Worm (Caenorhabditis elegans) whole organism, early embryonic: ENCODE results near the gene cest-3.

Experiments used
- B0310.2 ChIP-seq: sonication (generic microtip); optimal IDR thresholded peaks from 2 replicates; lab custom pipeline; 2016; ENCODE audit warnings: mild to moderate bottlenecking, missing genetic modification characterization, missing compliant biosample characterization
- F13C5.2 ChIP-seq: sonication (generic microtip); optimal IDR thresholded peaks from 2 replicates; lab custom pipeline; 2017; ENCODE audit warnings: mild to moderate bottlenecking, missing genetic modification characterization, inconsistent platforms, missing compliant biosample characterization
- aly-1 ChIP-seq: sonication (generic microtip); optimal IDR thresholded peaks from 2 replicates; lab custom pipeline; 2016; ENCODE audit warnings: missing genetic modification characterization, missing compliant biosample characterization
- ama-1 ChIP-seq: fragments of 150-350 bp; optimal IDR thresholded peaks from 2 replicates; lab custom pipeline; 2014
- ceh-13 ChIP-seq: fragments of 200-800 bp; sonication (Bioruptor generic); optimal IDR thresholded peaks from 2 replicates; lab custom pipeline; 2018; ENCODE audit warnings: mild to moderate bottlenecking, missing genetic modification characterization, missing compliant biosample characterization
- ceh-36 ChIP-seq: sonication (generic microtip); optimal IDR thresholded peaks from 2 replicates; lab custom pipeline; 2016; ENCODE audit warnings: missing genetic modification characterization, inconsistent platforms, missing compliant biosample characterization
- ets-7 ChIP-seq: sonication (generic microtip); optimal IDR thresholded peaks from 2 replicates; lab custom pipeline; 2016; ENCODE audit warnings: missing genotype, missing genetic modification characterization, missing compliant biosample characterization
- flt-1 ChIP-seq: fragments of 200-800 bp; sonication (Bioruptor generic); IDR thresholded peaks from 2 replicates; pipeline ENCODE4 v1.3.6; 2022; ENCODE audit warnings: missing genetic modification characterization, missing compliant biosample characterization
- hmbx-1 ChIP-seq: sonication (generic microtip); optimal IDR thresholded peaks from 2 replicates; lab custom pipeline; 2016; ENCODE audit warnings: mild to moderate bottlenecking, missing genetic modification characterization, missing compliant biosample characterization
- hmg-4 ChIP-seq: fragments of 200-800 bp; sonication (Bioruptor generic); optimal IDR thresholded peaks from 2 replicates; lab custom pipeline; 2018; ENCODE audit warnings: mild to moderate bottlenecking, missing genetic modification characterization, missing compliant biosample characterization
- pes-1 ChIP-seq: fragments of 200-800 bp; sonication (Bioruptor generic); IDR thresholded peaks from 2 replicates; pipeline ENCODE4 v1.3.6; 2022; ENCODE audit warnings: missing genetic modification reagents, missing genetic modification characterization, missing compliant biosample characterization
- scrt-1 ChIP-seq: fragments of 200-800 bp; sonication (Bioruptor generic); IDR thresholded peaks from 2 replicates; pipeline ENCODE4 v1.3.6; 2022; ENCODE audit warnings: missing genetic modification characterization, missing compliant biosample characterization
- sea-1 ChIP-seq: fragments of 200-800 bp; sonication (Bioruptor generic); conservative IDR thresholded peaks from 2 replicates; pipeline ENCODE4 v1.3.6; 2022; ENCODE audit warnings: missing genetic modification characterization, missing compliant biosample characterization
- tbx-11 ChIP-seq: fragments of 200-800 bp; sonication (Bioruptor generic); IDR thresholded peaks from 2 replicates; pipeline ENCODE4 v1.3.6; 2022; ENCODE audit warnings: missing genetic modification characterization, missing compliant biosample characterization
- tbx-37 ChIP-seq: fragments of 200-800 bp; sonication (Bioruptor generic); conservative IDR thresholded peaks from 2 replicates; pipeline ENCODE4 v1.3.6; 2022; ENCODE audit warnings: missing genetic modification reagents, missing genetic modification characterization, missing compliant biosample characterization
- tra-4 ChIP-seq: sonication (generic microtip); optimal IDR thresholded peaks from 2 replicates; lab custom pipeline; 2017; ENCODE audit warnings: missing genetic modification characterization, missing compliant biosample characterization

cest-3 gene

ce11 chrX:12282911-12283310 is 41.5 kb downstream of the cest-3 start, which contains the start of gene C04B4.2:
C04B4.2 (plus strand) TSS chrX:12283281.
- TF ChIP-seq F13C5.2 (tag; lab: Kevin White, UChicago) (no peak), hmg-4 (no peak), aly-1 (tag; lab: Kevin White, UChicago) (no peak), ets-7 (tag; lab: Kevin White, UChicago) (no peak), hmbx-1 (tag; lab: Kevin White, UChicago) (no peak), ama-1 (lab: Kevin White, UChicago) (no peak), ceh-36 (tag; lab: Kevin White, UChicago) (no peak), sea-1 (GFP tag; lab: Robert Waterston, UW) (no peak), flt-1 (no peak), tbx-37 (no peak), tra-4 (no peak)

DNA sequence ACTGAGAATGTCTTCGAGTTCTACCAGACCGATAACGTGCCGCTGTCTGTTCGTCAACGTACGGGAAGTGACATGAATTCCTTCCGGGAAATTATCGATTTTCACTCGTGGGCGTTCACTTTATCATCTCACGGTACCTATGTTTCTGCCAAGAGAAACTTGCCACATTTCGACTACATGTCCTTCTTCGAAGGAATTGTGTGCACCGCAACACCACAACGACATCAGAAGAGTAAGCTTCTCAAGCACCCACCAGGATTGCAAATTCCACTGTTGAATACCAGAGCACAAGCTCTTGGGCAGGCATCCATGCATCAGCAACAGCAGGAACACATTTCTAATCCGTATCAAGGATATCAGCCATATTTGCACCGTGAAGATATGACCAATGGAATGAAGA is 42.7 kb downstream of the cest-3 start:
- TF ChIP-seq ama-1 (lab: Kevin White, UChicago), result no peak

DNA sequence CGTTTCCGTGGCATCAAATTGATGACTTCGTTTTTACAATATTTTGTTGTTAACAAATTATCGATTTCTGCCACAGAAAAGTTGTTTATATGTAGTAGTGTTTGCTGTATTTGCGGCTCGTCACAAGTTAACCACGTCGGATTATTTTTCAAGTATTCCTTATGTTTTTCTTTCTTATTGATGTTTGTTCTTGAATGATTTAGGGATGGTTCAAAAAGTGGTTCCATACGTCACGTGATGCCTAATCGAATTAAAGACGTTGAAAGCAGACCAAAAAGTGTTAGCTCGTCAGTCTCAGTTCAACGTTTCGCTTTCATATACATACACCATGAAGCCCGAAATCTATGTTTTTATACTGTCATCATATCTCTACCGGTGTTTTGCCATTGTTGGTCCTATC is 44.0 kb downstream of the cest-3 start, which contains the start of gene lips-2:
Gene lips-2 (plus strand): TSS at position 301 of the 400 bp plus-strand sequence.
- TF ChIP-seq tbx-37 (no peak), aly-1 (tag; lab: Kevin White, UChicago) (no peak), hmg-4 (no peak), ama-1 (lab: Kevin White, UChicago) (no peak), ceh-13 (GFP tag; lab: Kevin White, UChicago) (no peak), pes-1 (no peak), flt-1 (no peak), F13C5.2 (tag; lab: Kevin White, UChicago) (no peak), sea-1 (GFP tag; lab: Robert Waterston, UW) (no peak)

- TF ChIP-seq hmbx-1 (tag; lab: Kevin White, UChicago), result no peak
- no peak for TF ChIP-seq hmg-4
- TF ChIP-seq flt-1, result no peak
- no peak for TF ChIP-seq sea-1 (GFP tag; lab: Robert Waterston, UW)
- TF ChIP-seq tra-4, result no peak
- no peak for TF ChIP-seq ceh-13 (GFP tag; lab: Kevin White, UChicago)
- no peak for TF ChIP-seq ama-1 (lab: Kevin White, UChicago)
- no peak for TF ChIP-seq aly-1 (tag; lab: Kevin White, UChicago)
- no peak for TF ChIP-seq ets-7 (tag; lab: Kevin White, UChicago)
- no peak for TF ChIP-seq B0310.2
- TF ChIP-seq F13C5.2 (tag; lab: Kevin White, UChicago), result no peak
Observed at ce11 chrX:12288254-12288653, 46.8 kb downstream of the cest-3 start, which contains the start of gene C04B4.5. C04B4.5 (minus strand) TSS chrX:12288354.

DNA sequence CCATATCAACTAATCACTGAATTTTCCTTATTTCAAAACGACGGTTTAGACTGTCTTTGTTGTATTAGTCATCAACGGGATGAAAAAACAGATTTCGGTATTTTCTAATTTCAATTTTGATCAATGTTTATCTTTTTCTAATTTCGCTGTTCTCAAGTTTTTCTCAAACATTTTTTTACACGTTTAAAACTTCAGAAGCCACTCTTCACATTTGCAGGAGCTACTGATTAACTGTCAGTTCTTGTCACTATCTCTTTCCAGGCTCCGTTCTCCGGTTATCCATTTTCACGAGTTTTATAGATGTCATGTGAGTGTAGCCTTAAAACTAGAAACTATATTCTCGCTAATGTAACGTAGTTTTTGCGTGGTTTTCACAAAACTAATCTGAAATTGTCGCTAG is 49.1 kb downstream of the cest-3 start, which contains the start of gene C04B4.4:
Gene C04B4.4 (plus strand): TSS at position 301 of the 400 bp plus-strand sequence.
- TF ChIP-seq ceh-13 (GFP tag; lab: Kevin White, UChicago), result no peak
- no peak for TF ChIP-seq flt-1
- no peak for TF ChIP-seq ceh-36 (tag; lab: Kevin White, UChicago)
- no peak for TF ChIP-seq ets-7 (tag; lab: Kevin White, UChicago)
- TF ChIP-seq aly-1 (tag; lab: Kevin White, UChicago), result no peak
- no peak for TF ChIP-seq tbx-11
- TF ChIP-seq tbx-37, result no peak
- no peak for TF ChIP-seq sea-1 (GFP tag; lab: Robert Waterston, UW)
- no peak for TF ChIP-seq F13C5.2 (tag; lab: Kevin White, UChicago)
- TF ChIP-seq tra-4, result no peak
- TF ChIP-seq scrt-1, result no peak
- TF ChIP-seq hmg-4, result no peak
- no peak for TF ChIP-seq B0310.2
- no peak for TF ChIP-seq ama-1 (lab: Kevin White, UChicago)
